Worm (Caenorhabditis elegans) whole organism, L2 larva: ENCODE data around the gene R10E11.5.
A peak's percentile ranks its signal among the peaks of the same experiment; 100 is the strongest.

Experiments
- C34F6.9 ChIP-seq: fragments of 150-350 bp; optimal IDR thresholded peaks from 2 replicates; lab custom pipeline; 2014; ENCODE audit warnings: missing biosample characterization, missing genetic modification characterization
- F13H6.1 ChIP-seq: sonication (generic microtip); optimal IDR thresholded peaks from 2 replicates; lab custom pipeline; 2016; ENCODE audit warnings: missing genetic modification characterization, missing compliant biosample characterization
- R02D3.7 ChIP-seq: fragments of 150-350 bp; optimal IDR thresholded peaks from 2 replicates; lab custom pipeline; 2014; ENCODE audit warnings: missing biosample characterization, missing genetic modification characterization
- ZK546.5 ChIP-seq: sonication (generic microtip); optimal IDR thresholded peaks from 2 replicates; lab custom pipeline; 2017; ENCODE audit warnings: missing biosample characterization, missing genetic modification characterization
- alr-1 ChIP-seq: fragments of 150-350 bp; optimal IDR thresholded peaks from 2 replicates; lab custom pipeline; 2014; ENCODE audit warnings: missing biosample characterization, missing genetic modification characterization
- aly-2 ChIP-seq: fragments of 150-350 bp; optimal IDR thresholded peaks from 2 replicates; lab custom pipeline; 2014; ENCODE audit warnings: missing biosample characterization, missing genetic modification characterization
- ama-1 ChIP-seq: fragments of 150-350 bp; optimal IDR thresholded peaks from 2 replicates; lab custom pipeline; 2018; ENCODE audit warnings: inconsistent platforms
- blmp-1 ChIP-seq: sonication (generic microtip); optimal IDR thresholded peaks from 2 replicates; lab custom pipeline; 2017; ENCODE audit warnings: missing genetic modification characterization, mild to moderate bottlenecking, missing compliant biosample characterization, antibody characterized with exemption, moderate library complexity; ENCODE audit not compliant: insufficient read depth
- ceh-16 ChIP-seq: fragments of 150-350 bp; optimal IDR thresholded peaks from 2 replicates; lab custom pipeline; 2014; ENCODE audit warnings: missing biosample characterization, missing genetic modification characterization
- crh-2 ChIP-seq: sonication (generic microtip); optimal IDR thresholded peaks from 2 replicates; lab custom pipeline; 2017; ENCODE audit warnings: missing biosample characterization, missing genetic modification characterization
- dmd-4 ChIP-seq: sonication (generic microtip); optimal IDR thresholded peaks from 2 replicates; lab custom pipeline; 2017; ENCODE audit warnings: missing biosample characterization, missing genetic modification characterization
- egl-27 ChIP-seq: sonication (generic microtip); optimal IDR thresholded peaks from 3 replicates; lab custom pipeline; 2017; ENCODE audit warnings: missing biosample characterization, missing genetic modification reagents, missing genetic modification characterization
- elt-1 ChIP-seq: fragments of 150-350 bp; optimal IDR thresholded peaks from 2 replicates; lab custom pipeline; 2014; ENCODE audit warnings: missing biosample characterization, missing genetic modification characterization
- gmeb-1 ChIP-seq: fragments of 150-350 bp; optimal IDR thresholded peaks from 2 replicates; lab custom pipeline; 2014; ENCODE audit warnings: missing biosample characterization, missing genetic modification characterization
- lin-11 ChIP-seq: fragments of 150-350 bp; sonication (generic microtip); optimal IDR thresholded peaks from 2 replicates; lab custom pipeline; 2014; ENCODE audit warnings: missing biosample characterization, missing genetic modification characterization, inconsistent platforms, mixed read lengths
- lsy-2 ChIP-seq, 2 experiments: fragments of 150-350 bp in 1 of 2; sonication (generic microtip) in 1 of 2; optimal IDR thresholded peaks; 2 replicates each; lab custom pipeline; 2014 to 2017; ENCODE audit warnings: missing biosample characterization in 2 of 2, missing genetic modification characterization in 2 of 2
- nhr-11 ChIP-seq: fragments of 150-350 bp; optimal IDR thresholded peaks from 2 replicates; lab custom pipeline; 2014; ENCODE audit warnings: missing biosample characterization, missing genetic modification characterization
- nhr-129 ChIP-seq: fragments of 150-350 bp; optimal IDR thresholded peaks from 2 replicates; lab custom pipeline; 2014; ENCODE audit warnings: missing biosample characterization, missing genetic modification characterization
- nhr-21 ChIP-seq: fragments of 150-350 bp; optimal IDR thresholded peaks from 2 replicates; lab custom pipeline; 2014; ENCODE audit warnings: missing biosample characterization, missing genetic modification characterization
- nhr-23 ChIP-seq: fragments of 150-350 bp; optimal IDR thresholded peaks from 2 replicates; lab custom pipeline; 2014; ENCODE audit warnings: missing biosample characterization, missing genetic modification reagents, missing genetic modification characterization
- nhr-237 ChIP-seq: fragments of 150-350 bp; optimal IDR thresholded peaks from 2 replicates; lab custom pipeline; 2014; ENCODE audit warnings: missing biosample characterization, missing genetic modification characterization
- nhr-25 ChIP-seq: fragments of 150-350 bp; sonication (generic microtip); optimal IDR thresholded peaks from 3 replicates; lab custom pipeline; 2014; ENCODE audit warnings: missing biosample characterization, missing genetic modification characterization
- nhr-6 ChIP-seq: fragments of 150-350 bp; optimal IDR thresholded peaks from 2 replicates; lab custom pipeline; 2014; ENCODE audit warnings: missing biosample characterization, missing genetic modification characterization
- nhr-77 ChIP-seq: fragments of 150-350 bp; optimal IDR thresholded peaks from 2 replicates; lab custom pipeline; 2014; ENCODE audit warnings: missing biosample characterization, missing genetic modification characterization
- sem-4 ChIP-seq: fragments of 150-350 bp; optimal IDR thresholded peaks from 2 replicates; lab custom pipeline; 2014; ENCODE audit warnings: missing biosample characterization, missing genetic modification reagents, missing genetic modification characterization
- skn-1 ChIP-seq: sonication (generic microtip); optimal IDR thresholded peaks from 2 replicates; lab custom pipeline; 2017; ENCODE audit warnings: missing biosample characterization, missing genetic modification characterization
- sma-3 ChIP-seq: sonication (generic microtip); optimal IDR thresholded peaks from 2 replicates; lab custom pipeline; 2016; ENCODE audit warnings: missing genetic modification reagents, missing genetic modification characterization, missing compliant biosample characterization
- sma-9 ChIP-seq, 2 experiments: fragments of 150-350 bp in 1 of 2; sonication (generic microtip) in 1 of 2; optimal IDR thresholded peaks; 2 replicates each; lab custom pipeline; 2014 to 2016; ENCODE audit warnings: missing genetic modification characterization in 2 of 2, mild to moderate bottlenecking in 1 of 2, missing biosample characterization in 1 of 2, missing compliant biosample characterization in 1 of 2, missing genetic modification reagents in 1 of 2, moderate library complexity in 1 of 2
- snpc-4 ChIP-seq: fragments of 150-350 bp; optimal IDR thresholded peaks from 2 replicates; lab custom pipeline; 2014; ENCODE audit warnings: missing biosample characterization, missing genetic modification characterization
- unc-39 ChIP-seq: fragments of 150-350 bp; optimal IDR thresholded peaks from 2 replicates; lab custom pipeline; 2014; ENCODE audit warnings: missing biosample characterization, missing genetic modification characterization
- unc-55 ChIP-seq: fragments of 150-350 bp; sonication (generic microtip); optimal IDR thresholded peaks from 3 replicates; lab custom pipeline; 2014; ENCODE audit warnings: missing biosample characterization, missing genetic modification reagents, missing genetic modification characterization
- unc-62 ChIP-seq: fragments of 150-350 bp; optimal IDR thresholded peaks from 2 replicates; lab custom pipeline; 2014; ENCODE audit warnings: missing biosample characterization, missing genetic modification reagents, missing genetic modification characterization
- zag-1 ChIP-seq: fragments of 150-350 bp; optimal IDR thresholded peaks from 2 replicates; lab custom pipeline; 2014; ENCODE audit warnings: missing biosample characterization, missing genetic modification characterization
- ztf-4 ChIP-seq: fragments of 150-350 bp; optimal IDR thresholded peaks from 2 replicates; lab custom pipeline; 2014; ENCODE audit warnings: missing biosample characterization, missing genetic modification characterization

The R10E11.5 gene

DNA sequence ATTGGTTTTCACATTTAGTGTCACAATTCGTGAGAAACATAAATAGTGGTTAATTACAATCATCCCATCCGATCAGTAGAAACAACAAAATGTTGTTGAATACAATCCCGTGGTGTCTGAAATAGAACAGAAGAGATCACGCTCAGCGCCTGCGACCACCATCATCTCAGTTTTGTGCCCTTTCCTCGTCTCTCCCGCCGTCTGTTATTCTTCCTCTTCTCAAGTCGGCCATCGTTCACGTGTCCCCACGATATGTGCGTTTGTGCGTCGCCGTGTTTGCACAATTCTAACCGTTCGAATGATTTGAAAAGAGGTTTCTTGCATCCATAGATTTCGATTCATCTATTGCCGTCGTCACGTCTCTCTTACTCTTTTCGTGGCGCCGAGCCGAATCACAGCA lies 29.3 kb upstream of the R10E11.5 start, which contains the start of gene panl-3 (continued):
- TF ChIP-seq nhr-23 (tag; lab: Kevin White, UChicago) (no peak), lin-11 (tag; lab: Kevin White, UChicago) (peak; percentile 41), egl-27 (tag; lab: Kevin White, UChicago) (no peak), unc-62 (GFP tag; lab: Kevin White, UChicago) (no peak), nhr-11 (tag; lab: Kevin White, UChicago) (no peak), elt-1 (no peak), aly-2 (tag; lab: Kevin White, UChicago) (no peak), ceh-16 (tag; lab: Kevin White, UChicago) (no peak), sem-4 (tag; lab: Kevin White, UChicago) (peak; percentile 71), alr-1 (tag; lab: Kevin White, UChicago) (no peak), unc-55 (peak; percentile 56), zag-1 (no peak), nhr-77 (tag; lab: Kevin White, UChicago) (no peak), unc-39 (tag; lab: Kevin White, UChicago) (no peak), ztf-4 (tag; lab: Kevin White, UChicago) (peak; percentile 0), nhr-6 (tag; lab: Kevin White, UChicago) (no peak), nhr-129 (tag; lab: Kevin White, UChicago) (peak; percentile 91)
- TF ChIP-seq, all 48 proteins: peak for 18

ce11 chrIII:9817894-9818293 lies 28.4 kb upstream of the R10E11.5 start:
- peak in 1 of 2 experiments; percentile 70 for TF ChIP-seq lsy-2 (tag; optimal IDR thresholded peaks at IDR 0.05; lab: Kevin White, UChicago)
- no peak for TF ChIP-seq ama-1 (lab: Kevin White, UChicago)
- TF ChIP-seq nhr-6 (tag; lab: Kevin White, UChicago): no peak
- no peak for TF ChIP-seq ZK546.5 (tag; lab: Kevin White, UChicago)
- TF ChIP-seq nhr-129 (tag; lab: Kevin White, UChicago): no peak
- no peak for TF ChIP-seq nhr-11 (tag; lab: Kevin White, UChicago)
- TF ChIP-seq, all 48 proteins: peak for 1

DNA sequence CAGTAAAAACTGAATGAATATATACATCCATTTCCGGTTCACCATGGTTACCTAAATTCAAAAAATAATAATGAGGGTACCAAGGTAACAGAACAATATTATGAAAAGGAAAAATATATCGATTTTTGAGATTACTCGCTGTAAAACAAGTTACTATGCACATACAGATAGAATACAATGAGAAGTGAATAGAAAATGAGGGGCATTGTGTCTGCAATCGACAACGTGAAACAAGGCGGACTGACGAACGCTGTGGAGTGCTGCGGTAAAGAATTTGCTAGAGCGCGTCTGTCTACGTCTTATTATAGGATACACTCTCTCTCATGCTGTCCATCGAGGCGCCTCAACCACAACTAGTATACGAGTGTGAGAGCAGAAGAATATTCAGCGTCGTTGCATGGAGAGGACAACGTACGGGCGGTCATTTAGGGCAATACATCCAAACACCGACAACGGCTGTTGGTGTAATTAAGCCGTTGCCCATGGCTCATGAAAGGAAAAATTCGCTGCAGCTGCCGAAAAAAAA lies 27.7 kb upstream of the R10E11.5 start, which contains the start of gene cnx-1:
TSS of gene cnx-1 (minus strand) at position 51 of the 526 bp plus-strand sequence.
- peak; percentile 31 for TF ChIP-seq ama-1 (lab: Kevin White, UChicago)
- peak; percentile 11 for TF ChIP-seq lsy-2 (tag; optimal IDR thresholded peaks at IDR 0.05; lab: Kevin White, UChicago)
- TF ChIP-seq unc-39 (tag; lab: Kevin White, UChicago): no peak
- peak; percentile 1 for TF ChIP-seq F13H6.1
- no peak for TF ChIP-seq nhr-237 (tag; lab: Kevin White, UChicago)
- peak; percentile 49 for TF ChIP-seq unc-55
- TF ChIP-seq ceh-16 (tag; lab: Kevin White, UChicago): no peak
- TF ChIP-seq sma-3 (GFP tag; lab: Kevin White, UChicago): no peak
- peak; percentile 51 for TF ChIP-seq C34F6.9 (tag; lab: Kevin White, UChicago)
- TF ChIP-seq R02D3.7 (tag; lab: Kevin White, UChicago): no peak
- no peak for TF ChIP-seq snpc-4 (tag; lab: Kevin White, UChicago)
- peak; percentile 34 for TF ChIP-seq lin-11 (tag; lab: Kevin White, UChicago)
- peak; percentile 21 for TF ChIP-seq ztf-4 (tag; lab: Kevin White, UChicago)
- peak; percentile 52 for TF ChIP-seq nhr-129 (tag; lab: Kevin White, UChicago)
- peak; percentile 10 for TF ChIP-seq crh-2 (tag; lab: Kevin White, UChicago)
- no peak for TF ChIP-seq zag-1
- no peak for TF ChIP-seq dmd-4
- TF ChIP-seq blmp-1 (tag; lab: Kevin White, UChicago): no peak
- TF ChIP-seq skn-1: no peak
- TF ChIP-seq, all 48 proteins: peak for 9

- no peak for TF ChIP-seq blmp-1 (tag; lab: Kevin White, UChicago)
- TF ChIP-seq nhr-21 (tag; lab: Kevin White, UChicago): no peak
- TF ChIP-seq nhr-25 (tag; lab: Kevin White, UChicago): no peak
Observed at ce11 chrIII:9813146-9813545, 23.7 kb upstream of the R10E11.5 start, which contains the start of gene ZK632.14. Gene ZK632.14, plus strand, starts transcription at chrIII:9813446.

DNA sequence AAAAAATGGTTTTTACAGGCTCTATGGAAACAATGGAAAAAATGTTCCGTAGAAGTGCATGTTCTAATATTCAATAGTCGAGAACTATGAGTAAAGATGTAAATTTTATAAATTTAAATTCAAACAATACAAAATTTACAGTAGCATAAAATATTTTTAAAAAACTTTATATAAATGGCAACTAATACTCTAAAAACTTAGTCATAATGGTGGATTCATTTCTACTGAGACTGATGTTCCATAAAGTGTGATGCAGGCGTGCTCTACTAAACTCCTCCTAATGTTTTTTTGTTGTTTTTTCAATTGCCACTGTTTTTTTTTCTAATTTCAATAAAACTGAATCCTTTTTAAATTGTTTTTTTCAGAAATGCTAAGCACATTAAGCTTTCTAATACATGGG lies 18.7 kb upstream of the R10E11.5 start, which contains the start of gene gtap-2:
TSS of gene gtap-2 (plus strand) at position 366 of the 400 bp plus-strand sequence.
- no peak for TF ChIP-seq gmeb-1 (tag; lab: Kevin White, UChicago)
- no peak for TF ChIP-seq sma-3 (GFP tag; lab: Kevin White, UChicago)
- peak in 1 of 2 experiments; percentile 65 for TF ChIP-seq lsy-2 (tag; optimal IDR thresholded peaks at IDR 0.05; lab: Kevin White, UChicago)
- TF ChIP-seq unc-55: peak; percentile 64
- no peak for TF ChIP-seq nhr-21 (tag; lab: Kevin White, UChicago)
- TF ChIP-seq C34F6.9 (tag; lab: Kevin White, UChicago): peak; percentile 69
- no peak for TF ChIP-seq R02D3.7 (tag; lab: Kevin White, UChicago)
- TF ChIP-seq sma-9 (GFP tag; optimal IDR thresholded peaks at IDR 0.05; lab: Kevin White, UChicago): peak; percentile 15
- no peak for TF ChIP-seq sma-9 (tag; optimal IDR thresholded peaks at IDR 0.05; lab: Kevin White, UChicago)
